Worm (Caenorhabditis elegans): Measurements from ENCODE around the gene F55F10.3.
A peak's percentile ranks its signal among the peaks of the same experiment; 100 is the strongest.

Gene F55F10.3

ce11 chrIV:4400350-4401326 is 40.9 kb downstream of the F55F10.3 start, which contains the start of gene Y24D9A.6:
Gene Y24D9A.6, minus strand, starts transcription at chrIV:4400400.
- no peak for TF ChIP-seq W03F9.2 (tag; optimal IDR thresholded peaks at IDR 0.05)
- no peak for TF ChIP-seq him-1 (tag; optimal IDR thresholded peaks at IDR 0.05)
- TF ChIP-seq dao-5 (tag; optimal IDR thresholded peaks at IDR 0.05) = no peak

ce11 chrIV:4402413-4402812 is 42.7 kb downstream of the F55F10.3 start:
- no peak for TF ChIP-seq W03F9.2 (tag; optimal IDR thresholded peaks at IDR 0.05)
- TF ChIP-seq him-1 (tag; optimal IDR thresholded peaks at IDR 0.05) = no peak
- TF ChIP-seq dao-5 (tag; optimal IDR thresholded peaks at IDR 0.05) = no peak

ce11 chrIV:4403870-4404269 is 44.1 kb downstream of the F55F10.3 start:
- TF ChIP-seq dao-5 (tag; optimal IDR thresholded peaks at IDR 0.05) = no peak
- no peak for TF ChIP-seq him-1 (tag; optimal IDR thresholded peaks at IDR 0.05)
- no peak for TF ChIP-seq W03F9.2 (tag; optimal IDR thresholded peaks at IDR 0.05)

ce11 chrIV:4405126-4405525 is 45.4 kb downstream of the F55F10.3 start, which contains the start of gene Y24D9A.7:
Gene Y24D9A.7, minus strand, starts transcription at chrIV:4405171.
- TF ChIP-seq dao-5 (tag; optimal IDR thresholded peaks at IDR 0.05) = no peak
- no peak for TF ChIP-seq him-1 (tag; optimal IDR thresholded peaks at IDR 0.05)
- no peak for TF ChIP-seq W03F9.2 (tag; optimal IDR thresholded peaks at IDR 0.05)

- TF ChIP-seq W03F9.2 (tag; optimal IDR thresholded peaks at IDR 0.05) (no peak), him-1 (tag; optimal IDR thresholded peaks at IDR 0.05) (peak; percentile 24)
Measured at ce11 chrIV:4406054-4406539, 46.3 kb downstream of the F55F10.3 start.

ce11 chrIV:4407055-4407461 is 47.3 kb downstream of the F55F10.3 start:
- TF ChIP-seq dao-5 (tag; optimal IDR thresholded peaks at IDR 0.05) (no peak), W03F9.2 (tag; optimal IDR thresholded peaks at IDR 0.05) (no peak), him-1 (tag; optimal IDR thresholded peaks at IDR 0.05) (no peak)

- TF ChIP-seq him-1 (tag; optimal IDR thresholded peaks at IDR 0.05) (no peak), dao-5 (tag; optimal IDR thresholded peaks at IDR 0.05) (no peak), W03F9.2 (tag; optimal IDR thresholded peaks at IDR 0.05) (no peak)
Measured at ce11 chrIV:4408714-4409113, 49.0 kb downstream of the F55F10.3 start.
